Fruit fly (Drosophila melanogaster): Measurements from ENCODE around the gene CG31510.
"Not testable (repeated sequence)": the region's sequence is repeated elsewhere in the genome, so short reads cannot be mapped to it uniquely, and the experiment has no call there.

CG31510 gene

dm6 chr3R:25161520-25161919, 38.8 kb upstream of the CG31510 start:
- peak; percentile 13 for TF ChIP-seq svp (GFP tag)
- no peak for TF ChIP-seq cyc (GFP tag; optimal IDR thresholded peaks at IDR 0.05)
- TF ChIP-seq Eip78C (GFP tag) = peak; percentile 60
- no peak for TF ChIP-seq fd59A (GFP tag; optimal IDR thresholded peaks at IDR 0.05)

dm6 chr3R:25152342-25152741, 29.6 kb upstream of the CG31510 start:
- TF ChIP-seq topi (GFP tag; optimal IDR thresholded peaks at IDR 0.05) = no peak
- peak; percentile 27 for TF ChIP-seq Eip78C (GFP tag)
- no peak for TF ChIP-seq CG11902 (GFP tag; optimal IDR thresholded peaks at IDR 0.05)
- TF ChIP-seq fd59A (GFP tag; optimal IDR thresholded peaks at IDR 0.05) = no peak
- TF ChIP-seq dac (GFP tag; optimal IDR thresholded peaks at IDR 0.05) = no peak
- TF ChIP-seq CG3919 (GFP tag; optimal IDR thresholded peaks at IDR 0.05) = no peak
- no peak for TF ChIP-seq cyc (GFP tag; optimal IDR thresholded peaks at IDR 0.05)
- TF ChIP-seq CG4318 (GFP tag; optimal IDR thresholded peaks at IDR 0.05) = no peak
- TF ChIP-seq CG34406 (GFP tag; optimal IDR thresholded peaks at IDR 0.05) = no peak
- TF ChIP-seq CG32006 (GFP tag; optimal IDR thresholded peaks at IDR 0.05) = peak; percentile 2
- no peak for TF ChIP-seq esn (GFP tag; optimal IDR thresholded peaks at IDR 0.05)
- TF ChIP-seq ss (GFP tag; optimal IDR thresholded peaks at IDR 0.05) = no peak
- TF ChIP-seq achi (GFP tag; optimal IDR thresholded peaks at IDR 0.05) = no peak
- no peak for TF ChIP-seq CG1621 (tag; optimal IDR thresholded peaks at IDR 0.05)
- TF ChIP-seq salr (GFP tag; optimal IDR thresholded peaks at IDR 0.05) = no peak
- TF ChIP-seq Met (GFP tag; optimal IDR thresholded peaks at IDR 0.05) = no peak
- no peak for TF ChIP-seq spab (GFP tag; optimal IDR thresholded peaks at IDR 0.05)
- TF ChIP-seq svp (GFP tag) = peak; percentile 15
- no peak for TF ChIP-seq CG8632 (GFP tag; optimal IDR thresholded peaks at IDR 0.05)
- TF ChIP-seq Sox15 (GFP tag; optimal IDR thresholded peaks at IDR 0.05) = no peak
- no peak for TF ChIP-seq vri (GFP tag; optimal IDR thresholded peaks at IDR 0.05)
- no peak for TF ChIP-seq eg (GFP tag; IDR thresholded peaks at IDR 0.05)

dm6 chr3R:25137565-25138367, 15.0 kb upstream of the CG31510 start, which contains the start of gene danr:
danr (plus strand) TSS chr3R:25138072.
- peak in 1 of 2 experiments; percentile 69 for TF ChIP-seq ss (GFP tag; optimal IDR thresholded peaks at IDR 0.05)
- TF ChIP-seq Eip78C (GFP tag) = peak; percentile 59
- TF ChIP-seq CG6854 (GFP tag; optimal IDR thresholded peaks at IDR 0.05) = peak; percentile 31
- no peak for TF ChIP-seq net (GFP tag; optimal IDR thresholded peaks at IDR 0.05)
- TF ChIP-seq Ets96B (tag; optimal IDR thresholded peaks at IDR 0.05) = no peak
- TF ChIP-seq CG1621 (tag; optimal IDR thresholded peaks at IDR 0.05) = peak; percentile 47

DNA sequence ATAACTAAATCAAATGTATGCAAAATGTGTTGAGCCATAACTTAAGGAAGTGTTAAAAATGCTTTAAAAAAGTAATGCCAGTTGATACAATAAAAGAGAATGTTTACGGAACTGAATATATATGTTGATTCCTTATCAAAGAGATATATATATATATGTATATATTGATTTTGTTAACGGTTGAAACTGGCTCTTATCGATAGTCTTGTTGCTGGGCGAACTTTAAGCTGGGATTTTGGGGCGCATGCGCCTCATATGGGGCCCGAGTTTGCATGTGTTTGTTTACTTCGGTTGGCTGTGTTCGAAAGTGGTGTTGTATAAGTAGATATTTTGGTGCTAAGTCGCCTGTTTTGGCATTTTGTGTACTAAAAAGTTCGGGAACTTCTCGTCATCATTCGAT, 8.3 kb upstream of the CG31510 start, which contains the start of gene Bili:
Gene Bili, plus strand, starts transcription at position 265 of the 400 bp plus-strand sequence.
- TF ChIP-seq Smox, CG4318, Sox102F (GFP tag; optimal IDR thresholded peaks at IDR 0.05): not testable (repeated sequence)

DNA sequence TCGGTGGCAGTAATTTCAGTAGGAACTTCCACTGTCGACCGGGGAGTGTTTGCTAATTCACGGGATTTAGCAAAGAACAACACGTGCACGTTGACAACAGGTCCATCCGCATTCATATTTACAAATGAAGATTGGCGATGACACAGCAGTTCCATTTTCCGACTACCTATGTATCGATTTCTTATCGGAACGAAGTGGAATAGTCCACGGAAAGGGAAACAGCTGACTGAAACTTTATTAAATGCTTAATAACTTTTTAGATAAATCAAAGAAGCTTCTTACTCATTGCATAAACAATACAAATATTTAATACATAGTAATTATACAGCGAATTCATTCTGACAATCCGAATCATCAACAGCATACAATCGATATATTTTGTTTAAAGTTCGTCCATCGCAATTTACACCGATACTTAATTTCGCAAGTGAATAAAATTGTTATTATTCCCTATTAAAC, 4.5 kb upstream of the CG31510 start, which contains the start of the genes Mocs2A, Mocs2B and Clbn:
Gene Mocs2A, minus strand, starts transcription at position 129 of the 459 bp plus-strand sequence.
Gene Mocs2B, minus strand, starts transcription at position 129 of the 459 bp plus-strand sequence.
Gene Clbn, plus strand, starts transcription at position 272 of the 459 bp plus-strand sequence.
- TF ChIP-seq fkh (GFP tag; optimal IDR thresholded peaks at IDR 0.05) (peak; percentile 66), esn (GFP tag; optimal IDR thresholded peaks at IDR 0.05) (peak; percentile 7), Hr4 (GFP tag; optimal IDR thresholded peaks at IDR 0.05) (no peak)

DNA sequence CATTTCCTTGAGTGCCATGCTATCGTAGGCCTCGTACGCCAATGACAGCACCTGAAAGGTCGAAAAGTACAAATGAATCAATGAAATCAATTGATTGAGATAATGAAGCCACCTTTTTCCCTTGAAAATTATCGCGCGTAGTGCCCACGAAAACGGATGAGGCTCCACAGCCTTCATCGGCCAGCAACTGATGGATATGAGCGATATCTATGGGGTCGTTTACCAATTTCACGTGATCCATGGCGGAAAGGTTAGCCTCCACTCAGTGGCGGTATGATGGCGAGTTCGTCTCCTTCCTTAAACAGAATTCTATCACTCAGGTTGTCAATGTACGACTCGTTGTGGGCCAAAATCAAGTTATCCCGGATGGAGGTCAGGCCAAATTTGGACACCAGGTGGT, 4.1 kb upstream of the CG31510 start:
- TF ChIP-seq svp (GFP tag) = peak; percentile 54
- no peak for TF ChIP-seq CG32006 (GFP tag; optimal IDR thresholded peaks at IDR 0.05)
- TF ChIP-seq Sox102F (GFP tag; optimal IDR thresholded peaks at IDR 0.05) = no peak
- TF ChIP-seq Hr38 (GFP tag; optimal IDR thresholded peaks at IDR 0.05) = no peak
- no peak for TF ChIP-seq CG16779 (tag; optimal IDR thresholded peaks at IDR 0.05)
- no peak for TF ChIP-seq CG3919 (GFP tag; optimal IDR thresholded peaks at IDR 0.05)
- no peak for TF ChIP-seq CG8632 (GFP tag; optimal IDR thresholded peaks at IDR 0.05)

All from whole organism, prepupa.